Worm (Caenorhabditis elegans): ENCODE results near the gene npp-22.

npp-22 gene

ce11 chrV:11751480-11751879, 18.2 kb upstream of the npp-22 start:
- no peak for TF ChIP-seq zfp-2 (tag; optimal IDR thresholded peaks at IDR 0.05)
- TF ChIP-seq ces-1 (GFP tag; optimal IDR thresholded peaks at IDR 0.05), result no peak
- no peak for TF ChIP-seq aly-2 (tag; optimal IDR thresholded peaks at IDR 0.05)
- TF ChIP-seq arid-1 (GFP tag; conservative IDR thresholded peaks at IDR 0.05), result no peak
- TF ChIP-seq T20F7.1 (GFP tag; optimal IDR thresholded peaks at IDR 0.05), result no peak
- TF ChIP-seq zip-11 (GFP tag; IDR thresholded peaks at IDR 0.05), result no peak
- TF ChIP-seq zfp-3 (GFP tag; conservative IDR thresholded peaks at IDR 0.05), result no peak
- TF ChIP-seq dmd-6 (GFP tag; IDR thresholded peaks at IDR 0.05), result no peak
- TF ChIP-seq mes-2 (tag; optimal IDR thresholded peaks at IDR 0.05; ENCODE audit: poor library complexity, severe bottlenecking), result no peak
- no peak for TF ChIP-seq ztf-11 (tag; optimal IDR thresholded peaks at IDR 0.05)
- no peak for TF ChIP-seq attf-4 (tag; optimal IDR thresholded peaks at IDR 0.05)
- no peak for TF ChIP-seq ceh-20 (GFP tag; IDR thresholded peaks at IDR 0.05)

- TF ChIP-seq madf-9 (GFP tag; conservative IDR thresholded peaks at IDR 0.05), result no peak
- TF ChIP-seq aha-1 (tag), result peak; percentile 32
- TF ChIP-seq dmd-6 (GFP tag; IDR thresholded peaks at IDR 0.05), result no peak
- no peak for TF ChIP-seq dve-1 (tag; optimal IDR thresholded peaks at IDR 0.05; ENCODE audit: insufficient read depth)
- no peak for TF ChIP-seq lin-38 (GFP tag; IDR thresholded peaks at IDR 0.05)
- TF ChIP-seq hmg-1.1 (GFP tag; IDR thresholded peaks at IDR 0.05), result no peak
- TF ChIP-seq arid-1 (GFP tag; conservative IDR thresholded peaks at IDR 0.05), result no peak
- no peak for TF ChIP-seq fos-1 (tag; optimal IDR thresholded peaks at IDR 0.05)
Observed at ce11 chrV:11741078-11741477, 7.8 kb upstream of the npp-22 start.

DNA sequence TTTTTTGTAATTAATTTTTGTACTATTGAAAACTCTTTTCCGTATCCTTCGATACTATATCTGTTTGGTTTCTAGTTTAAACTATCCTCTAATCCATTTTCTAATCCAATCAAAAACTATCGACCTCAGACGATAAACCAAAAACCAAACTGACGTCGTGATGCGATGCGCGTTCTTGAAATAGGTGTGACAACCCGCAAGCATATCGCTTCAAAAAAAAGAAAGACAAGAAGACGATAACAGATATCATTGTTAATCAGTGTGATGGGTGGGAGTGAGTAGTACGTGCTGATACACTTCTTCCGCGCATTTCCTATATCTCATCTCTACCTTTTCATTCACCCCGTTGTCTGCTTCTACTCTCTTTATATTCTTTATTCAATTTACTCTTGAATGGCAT, 6.5 kb upstream of the npp-22 start, which contains the start of gene T04F3.1:
TSS of gene T04F3.1 (plus strand) at position 246 of the 400 bp plus-strand sequence.
- TF ChIP-seq mxl-3 (GFP tag; optimal IDR thresholded peaks at IDR 0.05), result peak; percentile 58
- peak; percentile 36 for TF ChIP-seq hlh-11 (tag; optimal IDR thresholded peaks at IDR 0.05)
- no peak for TF ChIP-seq Y48G9A.11 (GFP tag; IDR thresholded peaks at IDR 0.05)
- TF ChIP-seq aha-1 (tag), result peak; percentile 57
- TF ChIP-seq lsy-2 (tag; optimal IDR thresholded peaks at IDR 0.05), result no peak
- TF ChIP-seq mdl-1 (tag; optimal IDR thresholded peaks at IDR 0.05), result peak in 1 of 2 experiments; percentile 60
- peak; percentile 75 for TF ChIP-seq nhr-28 (tag; optimal IDR thresholded peaks at IDR 0.05)
- TF ChIP-seq hlh-30 (tag; optimal IDR thresholded peaks at IDR 0.05; ENCODE audit: insufficient read depth), result peak; percentile 0
- TF ChIP-seq nhr-48 (tag; optimal IDR thresholded peaks at IDR 0.05), result peak; percentile 55

- TF ChIP-seq ZK546.5 (tag; optimal IDR thresholded peaks at IDR 0.05), result no peak
- no peak for TF ChIP-seq ceh-82 (tag; optimal IDR thresholded peaks at IDR 0.05)
Observed at ce11 chrV:11737333-11737732, 4.1 kb upstream of the npp-22 start.

- no peak for TF ChIP-seq nhr-42 (GFP tag; IDR thresholded peaks at IDR 0.05)
- TF ChIP-seq hmg-1.1 (GFP tag; IDR thresholded peaks at IDR 0.05), result no peak
- TF ChIP-seq nhr-77 (tag; optimal IDR thresholded peaks at IDR 0.05), result no peak
- no peak for TF ChIP-seq zip-11 (GFP tag; IDR thresholded peaks at IDR 0.05)
- no peak for TF ChIP-seq lin-1 (GFP tag; IDR thresholded peaks at IDR 0.05)
- TF ChIP-seq lsy-2 (tag; optimal IDR thresholded peaks at IDR 0.05), result no peak
- TF ChIP-seq set-16 (GFP tag; IDR thresholded peaks at IDR 0.05), result no peak
- no peak for TF ChIP-seq mes-2 (tag; optimal IDR thresholded peaks at IDR 0.05; ENCODE audit: poor library complexity, severe bottlenecking)
- TF ChIP-seq ZK337.2 (GFP tag; IDR thresholded peaks at IDR 0.05), result no peak
- no peak for TF ChIP-seq pqm-1 (tag; optimal IDR thresholded peaks at IDR 0.05)
- no peak for TF ChIP-seq nhr-6 (tag; optimal IDR thresholded peaks at IDR 0.05)
- no peak for TF ChIP-seq unc-39 (tag; optimal IDR thresholded peaks at IDR 0.05)
- no peak for TF ChIP-seq egl-27 (tag; optimal IDR thresholded peaks at IDR 0.05)
Observed at ce11 chrV:11736896-11737295, 3.6 kb upstream of the npp-22 start, which contains the start of gene spe-42. Gene spe-42 (minus strand): TSS chrV:11736996.

Measured in whole organism, L4 larva.